Fruit fly (Drosophila melanogaster) whole organism, embryonic: Measurements from ENCODE around the gene CG32281.

Source experiments
- Antp ChIP-seq: fragments of 200-800 bp; sonication (Bioruptor generic); optimal IDR thresholded peaks from 3 replicates; lab custom pipeline; 2016; ENCODE audit warnings: missing biosample characterization, missing genetic modification characterization
- CG10147 ChIP-seq: fragments of 200-800 bp; sonication (Bioruptor generic); optimal IDR thresholded peaks from 2 replicates; lab custom pipeline; 2019; ENCODE audit warnings: missing biosample characterization, mild to moderate bottlenecking, missing genetic modification characterization, moderate library complexity
- CG1024 ChIP-seq: fragments of 200-800 bp; sonication (Bioruptor generic); IDR thresholded peaks from 2 replicates; pipeline ENCODE4 v1.3.6; 2022; ENCODE audit warnings: missing biosample characterization, missing genetic modification characterization
- CG10321 ChIP-seq: fragments of 200-800 bp; sonication (Bioruptor generic); IDR thresholded peaks from 2 replicates; pipeline ENCODE4 v1.3.6; 2022; ENCODE audit warnings: missing biosample characterization, missing genetic modification characterization
- CG14860 ChIP-seq: fragments of 200-800 bp; sonication (Bioruptor generic); IDR thresholded peaks from 3 replicates; pipeline ENCODE4 v1.3.6; 2022; ENCODE audit warnings: missing biosample characterization, missing genetic modification characterization; ENCODE audit not compliant: partially characterized antibody
- CG1602 ChIP-seq: fragments of 200-800 bp; sonication (Bioruptor generic); optimal IDR thresholded peaks from 3 replicates; lab custom pipeline; 2016; ENCODE audit warnings: missing biosample characterization, missing genetic modification characterization
- CG16863 ChIP-seq: fragments of 200-800 bp; sonication (Bioruptor generic); optimal IDR thresholded peaks from 3 replicates; lab custom pipeline; 2016; ENCODE audit warnings: missing biosample characterization, missing genetic modification characterization
- CG30020 ChIP-seq: fragments of 200-800 bp; optimal IDR thresholded peaks from 2 replicates; lab custom pipeline; 2019; ENCODE audit warnings: missing biosample characterization, mild to moderate bottlenecking, missing genetic modification characterization, moderate library complexity
- CG30403 ChIP-seq: fragments of 200-800 bp; sonication (Bioruptor generic); optimal IDR thresholded peaks from 3 replicates; lab custom pipeline; 2016; ENCODE audit warnings: missing biosample characterization, missing genetic modification characterization
- CG33557 ChIP-seq: fragments of 200-800 bp; sonication (Bioruptor generic); optimal IDR thresholded peaks from 2 replicates; lab custom pipeline; 2019; ENCODE audit warnings: missing biosample characterization, mild to moderate bottlenecking, missing genetic modification characterization, moderate library complexity
- CG8290 ChIP-seq, 3 experiments: fragments of 200-800 bp; sonication (Bioruptor generic); optimal IDR thresholded peaks; 2 replicates each; lab custom pipeline; 2016 to 2019; ENCODE audit warnings: missing biosample characterization in 3 of 3, missing genetic modification characterization in 3 of 3, mild to moderate bottlenecking in 2 of 3, moderate library complexity in 1 of 3
- D ChIP-seq, 2 experiments: fragments of 200-800 bp in 1 of 2; fragments of >200 bp in 1 of 2; sonication (Bioruptor generic) in 1 of 2; optimal IDR thresholded peaks; 2 replicates in 1 of 2; 3 replicates in 1 of 2; lab custom pipeline; 2017; ENCODE audit warnings: mild to moderate bottlenecking in 1 of 2, missing biosample characterization in 1 of 2, missing genetic modification characterization in 1 of 2, missing genetic modification reagents in 1 of 2
- Dad ChIP-seq: fragments of 200-800 bp; sonication (Bioruptor generic); optimal IDR thresholded peaks from 3 replicates; lab custom pipeline; 2016; ENCODE audit warnings: missing biosample characterization, missing genetic modification characterization
- Doc2 ChIP-seq: fragments of 200-800 bp; sonication (Bioruptor generic); IDR thresholded peaks from 2 replicates; pipeline ENCODE4 v1.3.6; 2022; ENCODE audit warnings: missing biosample characterization, missing genetic modification characterization
- E2f1 ChIP-seq: fragments of 200-800 bp; sonication (Bioruptor generic); IDR thresholded peaks from 2 replicates; pipeline ENCODE4 v1.3.6; 2022; ENCODE audit warnings: missing biosample characterization, missing genetic modification characterization
- Eip74EF ChIP-seq, 2 experiments: fragments of 200-800 bp in 1 of 2; fragments of >200 bp in 1 of 2; sonication (Bioruptor generic) in 1 of 2; optimal IDR thresholded peaks; 2 replicates each; lab custom pipeline; 2017 to 2019; ENCODE audit warnings: missing biosample characterization in 2 of 2, missing genetic modification characterization in 2 of 2, mild to moderate bottlenecking in 1 of 2, moderate library complexity in 1 of 2
- Fer2 ChIP-seq: fragments of 200-800 bp; sonication (Bioruptor generic); optimal IDR thresholded peaks from 2 replicates; lab custom pipeline; 2018; ENCODE audit warnings: missing biosample characterization, mild to moderate bottlenecking, missing genetic modification characterization, moderate library complexity
- H15 ChIP-seq: fragments of 200-800 bp; sonication (Bioruptor generic); IDR thresholded peaks from 3 replicates; pipeline ENCODE4 v1.3.6; 2022; ENCODE audit warnings: missing biosample characterization, missing genetic modification characterization
- H2.0 ChIP-seq: fragments of 200-800 bp; sonication (Bioruptor generic); IDR thresholded peaks from 2 replicates; pipeline ENCODE4 v1.3.6; 2022; ENCODE audit warnings: missing biosample characterization, missing genetic modification characterization
- HLH3B ChIP-seq: fragments of 200-800 bp; sonication (Bioruptor generic); IDR thresholded peaks from 2 replicates; pipeline ENCODE4 v1.3.6; 2022; ENCODE audit warnings: missing biosample characterization, missing genetic modification characterization
- Hr51 ChIP-seq, 2 experiments: fragments of 200-800 bp; sonication (Bioruptor generic); optimal IDR thresholded peaks; 2 replicates in 1 of 2; 3 replicates in 1 of 2; lab custom pipeline; 2016 to 2018; ENCODE audit warnings: missing biosample characterization in 2 of 2, missing genetic modification characterization in 2 of 2, mild to moderate bottlenecking in 1 of 2, moderate library complexity in 1 of 2
- Lpt ChIP-seq: fragments of >200 bp; optimal IDR thresholded peaks from 2 replicates; lab custom pipeline; 2018; ENCODE audit warnings: missing biosample characterization, missing genetic modification characterization
- Mes4 ChIP-seq: fragments of 200-800 bp; sonication (Bioruptor generic); optimal IDR thresholded peaks from 2 replicates; lab custom pipeline; 2016; ENCODE audit warnings: missing biosample characterization, missing genetic modification characterization
- Myb ChIP-seq: fragments of 200-800 bp; sonication (Bioruptor generic); optimal IDR thresholded peaks from 2 replicates; lab custom pipeline; 2016; ENCODE audit warnings: missing biosample characterization, missing genetic modification characterization
- Nf-YA ChIP-seq: fragments of 200-800 bp; sonication (Bioruptor generic); IDR thresholded peaks from 2 replicates; pipeline ENCODE4 v1.3.6; 2022; ENCODE audit warnings: missing biosample characterization, missing genetic modification characterization
- NfI ChIP-seq: fragments of 200-800 bp; sonication (Bioruptor generic); optimal IDR thresholded peaks from 3 replicates; lab custom pipeline; 2018; ENCODE audit warnings: missing biosample characterization, mild to moderate bottlenecking, missing genetic modification characterization, moderate library complexity
- Opbp ChIP-seq: fragments of 200-800 bp; sonication (Bioruptor generic); IDR thresholded peaks from 3 replicates; pipeline ENCODE4 v1.3.6; 2022; ENCODE audit warnings: missing biosample characterization, missing genetic modification characterization; ENCODE audit not compliant: partially characterized antibody
- Optix ChIP-seq: fragments of 200-800 bp; sonication (Bioruptor generic); IDR thresholded peaks from 3 replicates; pipeline ENCODE4 v1.3.6; 2022; ENCODE audit warnings: missing biosample characterization, missing genetic modification characterization
- PHDP ChIP-seq: fragments of 200-800 bp; sonication (Bioruptor generic); optimal IDR thresholded peaks from 3 replicates; lab custom pipeline; 2018; ENCODE audit warnings: missing biosample characterization, mild to moderate bottlenecking, missing genetic modification characterization, moderate library complexity
- Ptx1 ChIP-seq: fragments of 200-800 bp; sonication (Bioruptor generic); IDR thresholded peaks from 2 replicates; pipeline ENCODE4 v1.3.6; 2022; ENCODE audit warnings: missing biosample characterization, missing genetic modification characterization
- Ravus ChIP-seq: fragments of 200-800 bp; sonication (Bioruptor generic); IDR thresholded peaks from 2 replicates; pipeline ENCODE4 v1.3.6; 2022; ENCODE audit warnings: missing biosample characterization, missing genetic modification characterization
- Rfx ChIP-seq: fragments of 200-800 bp; sonication (Bioruptor generic); IDR thresholded peaks from 2 replicates; pipeline ENCODE4 v1.3.6; 2022; ENCODE audit warnings: missing biosample characterization, missing genetic modification characterization
- ab ChIP-seq: fragments of 200-800 bp; sonication (Bioruptor generic); optimal IDR thresholded peaks from 2 replicates; lab custom pipeline; 2016; ENCODE audit warnings: missing biosample characterization, missing genetic modification characterization
- ato ChIP-seq: fragments of 200-800 bp; sonication (Bioruptor generic); IDR thresholded peaks from 2 replicates; pipeline ENCODE4 v1.3.6; 2022; ENCODE audit warnings: missing biosample characterization, missing genetic modification characterization; ENCODE audit not compliant: partially characterized antibody
- bcd ChIP-seq: fragments of 200-800 bp; sonication (Bioruptor generic); optimal IDR thresholded peaks from 2 replicates; lab custom pipeline; 2017; ENCODE audit warnings: missing biosample characterization, mild to moderate bottlenecking, missing genetic modification characterization
- bigmax ChIP-seq: fragments of 200-800 bp; sonication (Bioruptor generic); optimal IDR thresholded peaks from 2 replicates; lab custom pipeline; 2018; ENCODE audit warnings: missing biosample characterization, mild to moderate bottlenecking, missing genetic modification characterization
- bsh ChIP-seq, 2 experiments: fragments of 200-800 bp; sonication (Bioruptor generic); optimal IDR thresholded peaks; 2 replicates each; lab custom pipeline; 2017 to 2018; ENCODE audit warnings: mild to moderate bottlenecking in 2 of 2, missing biosample characterization in 2 of 2, missing genetic modification characterization in 2 of 2, moderate library complexity in 1 of 2
- cas ChIP-seq: fragments of 200-800 bp; sonication (Bioruptor generic); IDR thresholded peaks from 2 replicates; pipeline ENCODE4 v1.3.6; 2022; ENCODE audit warnings: missing biosample characterization, missing genetic modification characterization
- cwo ChIP-seq: fragments of 200-800 bp; sonication (Bioruptor generic); optimal IDR thresholded peaks from 3 replicates; lab custom pipeline; 2017; ENCODE audit warnings: missing biosample characterization, missing genetic modification characterization, mild to moderate bottlenecking, moderate library complexity, missing genetic modification reagents
- dimm ChIP-seq: fragments of 200-800 bp; sonication (Bioruptor generic); IDR thresholded peaks from 2 replicates; pipeline ENCODE4 v1.3.6; 2022; ENCODE audit warnings: missing biosample characterization, missing genetic modification characterization
- gcm2 ChIP-seq: fragments of 200-800 bp; sonication (Bioruptor generic); optimal IDR thresholded peaks from 2 replicates; lab custom pipeline; 2016; ENCODE audit warnings: missing biosample characterization, missing genetic modification characterization
- gsb-n ChIP-seq: fragments of 200-800 bp; sonication (Bioruptor generic); optimal IDR thresholded peaks from 3 replicates; lab custom pipeline; 2018; ENCODE audit warnings: missing biosample characterization, mild to moderate bottlenecking, missing genetic modification characterization
- peb ChIP-seq: fragments of 200-800 bp; sonication (Bioruptor generic); IDR thresholded peaks from 2 replicates; pipeline ENCODE4 v1.3.6; 2022; ENCODE audit warnings: missing biosample characterization, missing genetic modification characterization
- pfk ChIP-seq: fragments of 200-800 bp; sonication (Bioruptor generic); optimal IDR thresholded peaks from 2 replicates; lab custom pipeline; 2018; ENCODE audit warnings: missing biosample characterization, mild to moderate bottlenecking, missing genetic modification characterization, moderate library complexity
- prd ChIP-seq, 3 experiments: fragments of >200 bp in 2 of 3; fragments of 200-800 bp in 1 of 3; sonication (Bioruptor generic) in 1 of 3; optimal IDR thresholded peaks in 2 of 3; IDR thresholded peaks in 1 of 3; 2 replicates in 2 of 3; 3 replicates in 1 of 3; pipeline versions ENCODE4 v1.3.6 to Lab custom; 2017 to 2022; ENCODE audit warnings: missing biosample characterization in 1 of 3, missing genetic modification characterization in 1 of 3
- psq ChIP-seq: fragments of 200-800 bp; sonication (Bioruptor generic); optimal IDR thresholded peaks from 2 replicates; lab custom pipeline; 2017; ENCODE audit warnings: missing biosample characterization, missing genetic modification characterization
- sd ChIP-seq: fragments of 200-800 bp; sonication (Bioruptor generic); optimal IDR thresholded peaks from 3 replicates; lab custom pipeline; 2018; ENCODE audit warnings: missing biosample characterization, mild to moderate bottlenecking, missing genetic modification characterization, moderate library complexity
- slou ChIP-seq: fragments of 200-800 bp; sonication (Bioruptor generic); optimal IDR thresholded peaks from 3 replicates; lab custom pipeline; 2016; ENCODE audit warnings: missing biosample characterization, missing genetic modification characterization
- yki ChIP-seq: fragments of >200 bp; optimal IDR thresholded peaks from 3 replicates; lab custom pipeline; 2018

Gene CG32281

DNA sequence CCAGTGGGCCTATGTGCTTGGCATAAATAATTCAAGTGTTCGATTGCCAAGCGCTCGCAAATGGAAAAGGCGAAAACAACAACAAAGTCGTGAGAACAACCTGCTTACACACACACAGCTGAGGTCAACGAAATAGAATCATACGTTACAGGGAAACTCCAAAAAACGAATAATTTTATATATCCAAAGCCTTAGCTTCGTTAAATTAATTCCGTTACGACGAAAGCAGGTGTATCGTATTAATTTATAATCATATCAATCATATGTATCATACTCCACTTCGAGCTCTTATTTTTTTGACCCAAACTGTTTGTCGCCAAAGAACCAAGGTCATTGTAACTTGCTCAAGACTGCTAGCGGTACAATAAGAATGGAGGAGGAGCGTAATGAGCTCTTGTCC lies 10.3 kb downstream of the CG32281 start (continued):
- TF ChIP-seq Hr51 (GFP tag; optimal IDR thresholded peaks at IDR 0.05; lab: Kevin White, UChicago), result peak; percentile 67 to 87
- TF ChIP-seq Eip74EF (GFP tag; optimal IDR thresholded peaks at IDR 0.05; lab: Kevin White, UChicago), result no peak
- TF ChIP-seq CG30020 (tag; lab: Kevin White, UChicago), result no peak
- TF ChIP-seq slou, result peak; percentile 32
- peak; percentile 83 for TF ChIP-seq gcm2 (GFP tag; lab: Kevin White, UChicago)
- TF ChIP-seq Optix (GFP tag; lab: Robert Waterston, UW), result peak; percentile 78
- TF ChIP-seq H2.0, result peak; percentile 78
- TF ChIP-seq Fer2 (tag; lab: Kevin White, UChicago), result peak; percentile 45
- TF ChIP-seq pfk (GFP tag; lab: Kevin White, UChicago), result no peak
- no peak for TF ChIP-seq D (optimal IDR thresholded peaks at IDR 0.05; lab: Kevin White, UChicago)
- peak; percentile 82 for TF ChIP-seq D (GFP tag; optimal IDR thresholded peaks at IDR 0.05; lab: Kevin White, UChicago)
- peak; percentile 46 for TF ChIP-seq ab (GFP tag; lab: Kevin White, UChicago)
- TF ChIP-seq peb (GFP tag; lab: Robert Waterston, UW), result peak; percentile 70
- no peak for TF ChIP-seq Opbp (GFP tag; lab: Robert Waterston, UW)
- no peak for TF ChIP-seq yki (lab: Kevin White, UChicago)
- TF ChIP-seq sd (tag; lab: Kevin White, UChicago), result no peak
- TF ChIP-seq cas (GFP tag; lab: Robert Waterston, UW), result peak; percentile 83
- TF ChIP-seq bigmax (GFP tag; lab: Kevin White, UChicago), result peak; percentile 19
- peak; percentile 62 for TF ChIP-seq CG33557 (GFP tag; lab: Kevin White, UChicago)
- peak; percentile 75 for TF ChIP-seq Doc2 (GFP tag; lab: Robert Waterston, UW)
- peak; percentile 43 for TF ChIP-seq psq (GFP tag; lab: Kevin White, UChicago)
- peak; percentile 72 for TF ChIP-seq Nf-YA
- TF ChIP-seq NfI (GFP tag; lab: Kevin White, UChicago), result peak; percentile 81
- peak; percentile 60 for TF ChIP-seq Mes4
- peak; percentile 86 for TF ChIP-seq CG30403 (GFP tag; lab: Kevin White, UChicago)
- no peak for TF ChIP-seq Lpt (GFP tag; lab: Kevin White, UChicago)
- peak; percentile 86 for TF ChIP-seq HLH3B (GFP tag; lab: Robert Waterston, UW)
- TF ChIP-seq CG10321 (GFP tag; lab: Robert Waterston, UW), result no peak
- peak; percentile 91 for TF ChIP-seq E2f1
- TF ChIP-seq Dad (GFP tag; lab: Kevin White, UChicago), result peak; percentile 78
- peak; percentile 43; the same call in 1 of the 2 replicates for TF ChIP-seq dimm
- peak; percentile 79 for TF ChIP-seq CG8290 (GFP tag; optimal IDR thresholded peaks at IDR 0.05; lab: Kevin White, UChicago)
- no peak for TF ChIP-seq CG8290 (tag; optimal IDR thresholded peaks at IDR 0.05; lab: Kevin White, UChicago)
- peak; percentile 83 for TF ChIP-seq gsb-n (tag; lab: Kevin White, UChicago)
- TF ChIP-seq cwo (GFP tag; lab: Kevin White, UChicago), result peak; percentile 85
- peak; percentile 89 for TF ChIP-seq H15
- TF ChIP-seq bcd, result peak; percentile 88
- TF ChIP-seq CG10147 (GFP tag; lab: Kevin White, UChicago), result no peak
- TF ChIP-seq ato (GFP tag; lab: Robert Waterston, UW), result no peak
- TF ChIP-seq CG1024 (GFP tag; lab: Robert Waterston, UW), result peak; percentile 56; the same call in 1 of the 2 replicates
- peak; percentile 79 for TF ChIP-seq CG16863 (GFP tag; lab: Kevin White, UChicago)
- peak; percentile 53 for TF ChIP-seq Ravus (GFP tag; lab: Robert Waterston, UW)
- no peak for TF ChIP-seq prd (optimal IDR thresholded peaks at IDR 0.05; lab: Kevin White, UChicago)
- TF ChIP-seq prd (GFP tag; IDR thresholded peaks at IDR 0.05; lab: Robert Waterston, UW), result peak; percentile 94
- peak; percentile 48 for TF ChIP-seq Myb (GFP tag; lab: Kevin White, UChicago)
- peak; percentile 91 for TF ChIP-seq Ptx1
- peak; percentile 81 for TF ChIP-seq Antp
- TF ChIP-seq PHDP (tag; lab: Kevin White, UChicago), result peak; percentile 92
- TF ChIP-seq Rfx, result peak; percentile 94
- TF ChIP-seq CG1602 (GFP tag; lab: Kevin White, UChicago), result peak; percentile 77
- TF ChIP-seq bsh (GFP tag; optimal IDR thresholded peaks at IDR 0.05; lab: Kevin White, UChicago), result peak; percentile 71 to 90
- no peak for TF ChIP-seq CG14860
